Fruit fly (Drosophila melanogaster) whole organism, embryonic: Measurements from ENCODE around the gene Gdh.

ENCODE experiments used
- Asciz ChIP-seq: fragments of 200-800 bp; sonication (Bioruptor generic); optimal IDR thresholded peaks from 2 replicates; lab custom pipeline; 2017; ENCODE audit warnings: missing biosample characterization, mild to moderate bottlenecking, missing genetic modification characterization, missing genetic modification reagents
- Atf6 ChIP-seq: fragments of 200-800 bp; sonication (Bioruptor generic); IDR thresholded peaks from 2 replicates; pipeline ENCODE4 v1.3.6; 2022; ENCODE audit warnings: missing biosample characterization, missing genetic modification characterization
- CG11247 ChIP-seq: fragments of 200-800 bp; sonication (Bioruptor generic); IDR thresholded peaks from 2 replicates; pipeline ENCODE4 v1.3.6; 2022; ENCODE audit warnings: missing biosample characterization, missing genetic modification characterization
- CG11456 ChIP-seq: fragments of 200-800 bp; sonication (Bioruptor generic); IDR thresholded peaks from 3 replicates; pipeline ENCODE4 v1.3.6; 2022; ENCODE audit warnings: missing biosample characterization, missing genetic modification characterization
- CG11695 ChIP-seq: fragments of 200-800 bp; sonication (Bioruptor generic); IDR thresholded peaks from 3 replicates; pipeline ENCODE4 v1.3.6; 2022; ENCODE audit warnings: missing biosample characterization, missing genetic modification characterization
- CG11723 ChIP-seq: fragments of 200-800 bp; sonication (Bioruptor generic); optimal IDR thresholded peaks from 2 replicates; lab custom pipeline; 2017; ENCODE audit warnings: missing biosample characterization, mild to moderate bottlenecking, missing genetic modification characterization
- CG1233 ChIP-seq: fragments of 200-800 bp; sonication (Bioruptor generic); optimal IDR thresholded peaks from 4 replicates; lab custom pipeline; 2018; ENCODE audit warnings: missing biosample characterization, mild to moderate bottlenecking, missing genetic modification characterization
- CG12391 ChIP-seq: fragments of 200-800 bp; sonication (Bioruptor generic); optimal IDR thresholded peaks from 3 replicates; lab custom pipeline; 2018; ENCODE audit warnings: missing biosample characterization, mild to moderate bottlenecking, missing genetic modification characterization, moderate library complexity
- CG13287 ChIP-seq: fragments of 200-800 bp; sonication (Bioruptor generic); IDR thresholded peaks from 2 replicates; pipeline ENCODE4 v1.3.6; 2022; ENCODE audit warnings: missing biosample characterization, missing genetic modification characterization; ENCODE audit not compliant: partially characterized antibody
- CG13894 ChIP-seq: fragments of 200-800 bp; sonication (Bioruptor generic); optimal IDR thresholded peaks from 3 replicates; lab custom pipeline; 2018; ENCODE audit warnings: missing biosample characterization, mild to moderate bottlenecking, missing genetic modification characterization, moderate library complexity
- CG1647 ChIP-seq: fragments of 200-800 bp; sonication (Bioruptor generic); optimal IDR thresholded peaks from 3 replicates; lab custom pipeline; 2016; ENCODE audit warnings: missing biosample characterization, missing genetic modification characterization
- CG17802 ChIP-seq: fragments of 200-800 bp; sonication (Bioruptor generic); optimal IDR thresholded peaks from 2 replicates; lab custom pipeline; 2018; ENCODE audit warnings: missing biosample characterization, mild to moderate bottlenecking, missing genetic modification characterization, moderate library complexity
- CG31388 ChIP-seq: fragments of 200-800 bp; sonication (Bioruptor generic); optimal IDR thresholded peaks from 2 replicates; lab custom pipeline; 2016; ENCODE audit warnings: missing biosample characterization, missing genetic modification characterization
- CG31441 ChIP-seq: fragments of 200-800 bp; sonication (Bioruptor generic); IDR thresholded peaks from 2 replicates; pipeline ENCODE4 v1.3.6; 2022; ENCODE audit warnings: missing biosample characterization, missing genetic modification characterization
- CG34422 ChIP-seq: fragments of 200-800 bp; sonication (Bioruptor generic); IDR thresholded peaks from 3 replicates; pipeline ENCODE4 v1.3.6; 2022; ENCODE audit warnings: missing biosample characterization, missing genetic modification characterization
- CG6175 ChIP-seq: fragments of 200-800 bp; sonication (Bioruptor generic); IDR thresholded peaks from 3 replicates; pipeline ENCODE4 v1.3.6; 2022; ENCODE audit warnings: missing biosample characterization, missing genetic modification characterization
- CG7271 ChIP-seq: fragments of 200-800 bp; sonication (Bioruptor generic); optimal IDR thresholded peaks from 2 replicates; lab custom pipeline; 2018; ENCODE audit warnings: missing biosample characterization, mild to moderate bottlenecking, missing genetic modification characterization, moderate library complexity
- CG9727 ChIP-seq: fragments of 200-800 bp; sonication (Bioruptor generic); optimal IDR thresholded peaks from 3 replicates; lab custom pipeline; 2017; ENCODE audit warnings: missing biosample characterization, mild to moderate bottlenecking, missing genetic modification characterization
- CG9797 ChIP-seq: fragments of 200-800 bp; sonication (Bioruptor generic); optimal IDR thresholded peaks from 3 replicates; lab custom pipeline; 2018; ENCODE audit warnings: missing biosample characterization, mild to moderate bottlenecking, missing genetic modification characterization
- Camta ChIP-seq: fragments of 200-800 bp; sonication (Bioruptor generic); optimal IDR thresholded peaks from 2 replicates; lab custom pipeline; 2016; ENCODE audit warnings: missing biosample characterization, missing genetic modification characterization
- Chrac-16 ChIP-seq: fragments of 200-800 bp; sonication (Bioruptor generic); optimal IDR thresholded peaks from 3 replicates; lab custom pipeline; 2016; ENCODE audit warnings: missing biosample characterization, missing genetic modification characterization
- D19A ChIP-seq: fragments of 200-800 bp; optimal IDR thresholded peaks from 3 replicates; lab custom pipeline; 2019; ENCODE audit warnings: missing biosample characterization, mild to moderate bottlenecking, missing genetic modification characterization, moderate library complexity
- Fer1 ChIP-seq: fragments of 200-800 bp; sonication (Bioruptor generic); optimal IDR thresholded peaks from 2 replicates; lab custom pipeline; 2017; ENCODE audit warnings: missing biosample characterization, mild to moderate bottlenecking, missing genetic modification characterization
- NC2β ChIP-seq: fragments of 200-800 bp; sonication (Bioruptor generic); optimal IDR thresholded peaks from 2 replicates; lab custom pipeline; 2016; ENCODE audit warnings: missing biosample characterization, missing genetic modification characterization
- PHDP ChIP-seq: fragments of 200-800 bp; sonication (Bioruptor generic); optimal IDR thresholded peaks from 3 replicates; lab custom pipeline; 2018; ENCODE audit warnings: missing biosample characterization, mild to moderate bottlenecking, missing genetic modification characterization, moderate library complexity
- Six4 ChIP-seq: fragments of 200-800 bp; sonication (Bioruptor generic); optimal IDR thresholded peaks from 2 replicates; lab custom pipeline; 2016; ENCODE audit warnings: missing biosample characterization, missing genetic modification characterization
- ac ChIP-seq: fragments of 200-800 bp; sonication (Bioruptor generic); optimal IDR thresholded peaks from 3 replicates; lab custom pipeline; 2017; ENCODE audit warnings: missing biosample characterization, mild to moderate bottlenecking, missing genetic modification characterization
- aop ChIP-seq: fragments of 200-800 bp; sonication (Bioruptor generic); IDR thresholded peaks from 2 replicates; pipeline ENCODE4 v1.3.6; 2022; ENCODE audit warnings: missing biosample characterization, missing genetic modification characterization
- bbx ChIP-seq: fragments of 200-800 bp; sonication (Bioruptor generic); IDR thresholded peaks from 2 replicates; pipeline ENCODE4 v1.3.6; 2022; ENCODE audit warnings: missing biosample characterization, missing genetic modification characterization; ENCODE audit not compliant: partially characterized antibody
- dmrt99B ChIP-seq: fragments of 200-800 bp; sonication (Bioruptor generic); optimal IDR thresholded peaks from 2 replicates; lab custom pipeline; 2018; ENCODE audit warnings: missing biosample characterization, mild to moderate bottlenecking, missing genetic modification characterization, moderate library complexity
- fd96Cb ChIP-seq: fragments of 200-800 bp; sonication (Bioruptor generic); optimal IDR thresholded peaks from 2 replicates; lab custom pipeline; 2018; ENCODE audit warnings: missing biosample characterization, mild to moderate bottlenecking, missing genetic modification characterization, moderate library complexity
- fu2 ChIP-seq: fragments of 200-800 bp; sonication (Bioruptor generic); optimal IDR thresholded peaks from 2 replicates; lab custom pipeline; 2016; ENCODE audit warnings: missing biosample characterization, missing genetic modification characterization
- inv ChIP-seq: fragments of 200-800 bp; sonication (Bioruptor generic); IDR thresholded peaks from 2 replicates; pipeline ENCODE4 v1.3.6; 2022; ENCODE audit warnings: missing biosample characterization, missing genetic modification characterization; ENCODE audit not compliant: partially characterized antibody
- kay ChIP-seq: fragments of 200-800 bp; sonication (Bioruptor generic); optimal IDR thresholded peaks from 2 replicates; lab custom pipeline; 2016; ENCODE audit warnings: missing biosample characterization, missing genetic modification characterization
- knrl ChIP-seq: fragments of 200-800 bp; sonication (Bioruptor generic); IDR thresholded peaks from 3 replicates; pipeline ENCODE4 v1.3.6; 2022; ENCODE audit warnings: missing biosample characterization, missing genetic modification characterization; ENCODE audit not compliant: partially characterized antibody
- maf-S ChIP-seq: fragments of 200-800 bp; sonication (Bioruptor generic); optimal IDR thresholded peaks from 2 replicates; lab custom pipeline; 2016; ENCODE audit warnings: missing biosample characterization, missing genetic modification characterization
- pfk ChIP-seq: fragments of 200-800 bp; sonication (Bioruptor generic); optimal IDR thresholded peaks from 2 replicates; lab custom pipeline; 2018; ENCODE audit warnings: missing biosample characterization, mild to moderate bottlenecking, missing genetic modification characterization, moderate library complexity
- pzg ChIP-seq: fragments of 200-800 bp; sonication (Bioruptor generic); optimal IDR thresholded peaks from 3 replicates; lab custom pipeline; 2018; ENCODE audit warnings: missing biosample characterization, mild to moderate bottlenecking, missing genetic modification characterization, moderate library complexity
- repo ChIP-seq: fragments of 200-800 bp; sonication (Bioruptor generic); optimal IDR thresholded peaks from 2 replicates; lab custom pipeline; 2016; ENCODE audit warnings: missing biosample characterization, missing genetic modification characterization
- row ChIP-seq: fragments of 200-800 bp; sonication (Bioruptor generic); IDR thresholded peaks from 3 replicates; pipeline ENCODE4 v1.3.6; 2022; ENCODE audit warnings: missing biosample characterization, missing genetic modification characterization
- scrt ChIP-seq: fragments of 200-800 bp; sonication (Bioruptor generic); optimal IDR thresholded peaks from 2 replicates; lab custom pipeline; 2018; ENCODE audit warnings: missing biosample characterization, mild to moderate bottlenecking, missing genetic modification characterization, moderate library complexity
- sna ChIP-seq: fragments of 200-800 bp; sonication (Bioruptor generic); IDR thresholded peaks from 2 replicates; pipeline ENCODE4 v1.3.6; 2022; ENCODE audit warnings: missing biosample characterization, missing genetic modification characterization; ENCODE audit not compliant: partially characterized antibody
- stc ChIP-seq: fragments of 200-800 bp; sonication (Bioruptor generic); IDR thresholded peaks from 2 replicates; pipeline ENCODE4 v1.3.6; 2022; ENCODE audit warnings: missing biosample characterization, missing genetic modification characterization
- sug ChIP-seq: fragments of 200-800 bp; optimal IDR thresholded peaks from 2 replicates; lab custom pipeline; 2019; ENCODE audit warnings: missing biosample characterization, mild to moderate bottlenecking, missing genetic modification characterization, moderate library complexity
- ttk ChIP-seq: fragments of 200-800 bp; sonication (Bioruptor generic); IDR thresholded peaks from 2 replicates; pipeline ENCODE4 v2.1.2; 2022; ENCODE audit warnings: missing biosample characterization, missing genetic modification characterization
- vvl ChIP-seq: fragments of 200-800 bp; sonication (Bioruptor generic); IDR thresholded peaks from 2 replicates; pipeline ENCODE4 v1.3.6; 2022; ENCODE audit warnings: missing biosample characterization, missing genetic modification characterization
- wdn ChIP-seq: fragments of 200-800 bp; sonication (Bioruptor generic); IDR thresholded peaks from 2 replicates; pipeline ENCODE4 v1.3.6; 2022; ENCODE audit warnings: missing biosample characterization, missing genetic modification characterization
- yki ChIP-seq: fragments of >200 bp; optimal IDR thresholded peaks from 3 replicates; lab custom pipeline; 2018

The Gdh gene

dm6 chr3R:23933684-23934575, 9.0 kb downstream of the Gdh start, which contains the start of gene CG5854 (continued):
- TF ChIP-seq wdn (GFP tag; lab: Robert Waterston, UW) (peak; percentile 33; the same call in 1 of the 2 replicates), kay (GFP tag; lab: Kevin White, UChicago) (no peak), CG11723 (GFP tag; lab: Kevin White, UChicago) (peak; percentile 57), knrl (GFP tag; lab: Robert Waterston, UW) (no peak), fd96Cb (peak; percentile 69), Fer1 (GFP tag; lab: Kevin White, UChicago) (peak; percentile 64), yki (lab: Kevin White, UChicago) (no peak), repo (GFP tag; lab: Kevin White, UChicago) (peak; percentile 74), Six4 (GFP tag; lab: Kevin White, UChicago) (peak; percentile 68), row (GFP tag; lab: Robert Waterston, UW) (peak; percentile 50; the same call in 2 of the 3 replicates), inv (GFP tag; lab: Robert Waterston, UW) (no peak), CG9797 (peak; percentile 75), CG31441 (GFP tag; lab: Robert Waterston, UW) (peak; percentile 71), CG1647 (GFP tag; lab: Kevin White, UChicago) (peak; percentile 59), dmrt99B (tag; lab: Kevin White, UChicago) (peak; percentile 73), fu2 (GFP tag; lab: Kevin White, UChicago) (peak; percentile 26), sug (tag; lab: Kevin White, UChicago) (peak; percentile 29), Chrac-16 (GFP tag; lab: Kevin White, UChicago) (peak; percentile 64), CG1233 (GFP tag; lab: Kevin White, UChicago) (peak; percentile 66), CG7271 (tag; lab: Kevin White, UChicago) (no peak), scrt (GFP tag; lab: Kevin White, UChicago) (no peak), CG13894 (tag; lab: Kevin White, UChicago) (no peak), PHDP (tag; lab: Kevin White, UChicago) (peak; percentile 77), stc (GFP tag; lab: Robert Waterston, UW) (peak; percentile 82), CG11247 (GFP tag; lab: Robert Waterston, UW) (peak; percentile 56; the same call in 1 of the 2 replicates), CG34422 (peak; percentile 63; the same call in 2 of the 3 replicates), NC2β (GFP tag; lab: Kevin White, UChicago) (peak; percentile 75), CG31388 (no peak), CG11456 (GFP tag; lab: Robert Waterston, UW) (peak; percentile 77), CG11695 (GFP tag; lab: Robert Waterston, UW) (peak; percentile 81), D19A (tag; lab: Kevin White, UChicago) (peak; percentile 51), ac (GFP tag; lab: Kevin White, UChicago) (no peak), aop (peak; percentile 50; the same call in 1 of the 2 replicates), CG13287 (GFP tag; lab: Robert Waterston, UW) (peak; percentile 32; the same call in 1 of the 2 replicates), pzg (GFP tag; lab: Kevin White, UChicago) (peak; percentile 81), sna (no peak; the same call in 1 of the 2 replicates), vvl (peak; percentile 88), CG17802 (tag; lab: Kevin White, UChicago) (peak; percentile 55), CG12391 (tag; lab: Kevin White, UChicago) (peak; percentile 70), Camta (GFP tag; lab: Kevin White, UChicago) (peak; percentile 68), pfk (GFP tag; lab: Kevin White, UChicago) (no peak), Asciz (GFP tag; lab: Kevin White, UChicago) (peak; percentile 79), maf-S (GFP tag; lab: Kevin White, UChicago) (peak; percentile 42), bbx (GFP tag; lab: Robert Waterston, UW) (no peak; the same call in 1 of the 2 replicates), CG6175 (no peak), ttk (GFP tag; lab: Robert Waterston, UW) (peak; percentile 49), CG9727 (GFP tag; lab: Kevin White, UChicago) (peak; percentile 53), Atf6 (peak; percentile 37; the same call in 1 of the 2 replicates)
